Worm (Caenorhabditis elegans) whole organism, L3 larva: ENCODE data around the gene faxc-2.

Experiments
- R02D3.7 ChIP-seq: fragments of 150-350 bp; optimal IDR thresholded peaks from 2 replicates; lab custom pipeline; 2014; ENCODE audit warnings: missing biosample characterization, missing genetic modification characterization
- aly-2 ChIP-seq: fragments of 150-350 bp; optimal IDR thresholded peaks from 2 replicates; lab custom pipeline; 2014; ENCODE audit warnings: missing biosample characterization, missing genetic modification characterization
- ama-1 ChIP-seq: fragments of 150-350 bp; optimal IDR thresholded peaks from 2 replicates; lab custom pipeline; 2018
- ceh-28 ChIP-seq: fragments of 150-350 bp; optimal IDR thresholded peaks from 2 replicates; lab custom pipeline; 2014; ENCODE audit warnings: missing biosample characterization, missing genetic modification reagents, missing genetic modification characterization
- daf-12 ChIP-seq: fragments of 150-350 bp; optimal IDR thresholded peaks from 2 replicates; lab custom pipeline; 2014; ENCODE audit warnings: missing biosample characterization, missing genetic modification reagents, missing genetic modification characterization
- lin-15B ChIP-seq: fragments of 150-350 bp; optimal IDR thresholded peaks from 2 replicates; lab custom pipeline; 2014; ENCODE audit warnings: missing biosample characterization, missing genetic modification characterization
- lin-39 ChIP-seq: fragments of 150-350 bp; optimal IDR thresholded peaks from 2 replicates; lab custom pipeline; 2018; ENCODE audit warnings: missing biosample characterization, missing genetic modification reagents, missing genetic modification characterization
- nhr-28 ChIP-seq: fragments of 150-350 bp; optimal IDR thresholded peaks from 2 replicates; lab custom pipeline; 2014; ENCODE audit warnings: missing biosample characterization, missing genetic modification characterization
- nhr-76 ChIP-seq: fragments of 150-350 bp; sonication (generic microtip); optimal IDR thresholded peaks from 5 replicates; lab custom pipeline; 2014; ENCODE audit warnings: missing biosample characterization, missing genetic modification characterization
- nhr-77 ChIP-seq: fragments of 150-350 bp; optimal IDR thresholded peaks from 2 replicates; lab custom pipeline; 2014; ENCODE audit warnings: missing biosample characterization, missing genetic modification characterization
- tbx-2 ChIP-seq: sonication (generic microtip); optimal IDR thresholded peaks from 2 replicates; lab custom pipeline; 2016; ENCODE audit warnings: mild to moderate bottlenecking, missing genetic modification characterization, missing compliant biosample characterization
- unc-39 ChIP-seq: sonication (generic microtip); optimal IDR thresholded peaks from 4 replicates; lab custom pipeline; 2017; ENCODE audit warnings: missing biosample characterization, missing genetic modification characterization

- TF ChIP-seq tbx-2 (tag; lab: Kevin White, UChicago), result no peak
- TF ChIP-seq nhr-28 (tag; lab: Kevin White, UChicago), result no peak
- no peak for TF ChIP-seq nhr-76 (tag; lab: Kevin White, UChicago)
- no peak for TF ChIP-seq ceh-28 (tag; lab: Kevin White, UChicago)
- no peak for TF ChIP-seq lin-39
- TF ChIP-seq lin-15B (tag; lab: Kevin White, UChicago), result no peak
- no peak for TF ChIP-seq aly-2 (tag; lab: Kevin White, UChicago)
- no peak for TF ChIP-seq daf-12
- no peak for TF ChIP-seq ama-1 (lab: Kevin White, UChicago)
- no peak for TF ChIP-seq R02D3.7 (tag; lab: Kevin White, UChicago)
- no peak for TF ChIP-seq nhr-77 (tag; lab: Kevin White, UChicago)
- TF ChIP-seq unc-39, result no peak
These were observed 8.5 kb upstream of the faxc-2 start for ce11 chrII:13300590-13300989.
